Worm (Caenorhabditis elegans): ENCODE results near the gene F22D3.4.

F22D3.4 gene

ce11 chrII:6888661-6889579 is 38.5 kb downstream of the F22D3.4 start:
- TF ChIP-seq tra-4 (tag; optimal IDR thresholded peaks at IDR 0.05) (no peak), scrt-1 (GFP tag; IDR thresholded peaks at IDR 0.05) (no peak), ceh-13 (GFP tag; optimal IDR thresholded peaks at IDR 0.05) (no peak), sea-1 (GFP tag; conservative IDR thresholded peaks at IDR 0.05) (no peak), hmbx-1 (tag; optimal IDR thresholded peaks at IDR 0.05) (no peak), hmg-4 (GFP tag; optimal IDR thresholded peaks at IDR 0.05) (no peak), tbx-11 (GFP tag; IDR thresholded peaks at IDR 0.05) (no peak), flt-1 (GFP tag; IDR thresholded peaks at IDR 0.05) (no peak), aly-1 (tag; optimal IDR thresholded peaks at IDR 0.05) (no peak), F13C5.2 (tag; optimal IDR thresholded peaks at IDR 0.05) (no peak), tbx-37 (GFP tag; conservative IDR thresholded peaks at IDR 0.05) (no peak), ets-7 (tag; optimal IDR thresholded peaks at IDR 0.05) (no peak), ama-1 (optimal IDR thresholded peaks at IDR 0.05) (no peak), B0310.2 (tag; optimal IDR thresholded peaks at IDR 0.05) (no peak)

ce11 chrII:6888211-6888610 is 39.2 kb downstream of the F22D3.4 start:
- TF ChIP-seq ets-7 (tag; optimal IDR thresholded peaks at IDR 0.05), result no peak
- no peak for TF ChIP-seq sea-1 (GFP tag; conservative IDR thresholded peaks at IDR 0.05)
- no peak for TF ChIP-seq tbx-37 (GFP tag; conservative IDR thresholded peaks at IDR 0.05)
- TF ChIP-seq aly-1 (tag; optimal IDR thresholded peaks at IDR 0.05), result no peak
- TF ChIP-seq scrt-1 (GFP tag; IDR thresholded peaks at IDR 0.05), result no peak
- TF ChIP-seq ama-1 (optimal IDR thresholded peaks at IDR 0.05), result no peak
- no peak for TF ChIP-seq hnd-1 (tag; optimal IDR thresholded peaks at IDR 0.05)
- no peak for TF ChIP-seq F13C5.2 (tag; optimal IDR thresholded peaks at IDR 0.05)
- no peak for TF ChIP-seq ceh-13 (GFP tag; optimal IDR thresholded peaks at IDR 0.05)
- TF ChIP-seq pes-1 (GFP tag; IDR thresholded peaks at IDR 0.05), result no peak
- no peak for TF ChIP-seq hmbx-1 (tag; optimal IDR thresholded peaks at IDR 0.05)
- no peak for TF ChIP-seq tra-4 (tag; optimal IDR thresholded peaks at IDR 0.05)
- TF ChIP-seq tbx-11 (GFP tag; IDR thresholded peaks at IDR 0.05), result no peak

ce11 chrII:6887319-6888005 is 39.9 kb downstream of the F22D3.4 start, which contains the start of gene pmp-2:
pmp-2 (minus strand) TSS chrII:6887805.
- TF ChIP-seq F13C5.2 (tag; optimal IDR thresholded peaks at IDR 0.05) (no peak), pes-1 (GFP tag; IDR thresholded peaks at IDR 0.05) (no peak), tra-4 (tag; optimal IDR thresholded peaks at IDR 0.05) (no peak), ceh-36 (tag; optimal IDR thresholded peaks at IDR 0.05) (no peak), flt-1 (GFP tag; IDR thresholded peaks at IDR 0.05) (no peak), B0310.2 (tag; optimal IDR thresholded peaks at IDR 0.05) (no peak), hmg-4 (GFP tag; optimal IDR thresholded peaks at IDR 0.05) (no peak), sea-1 (GFP tag; conservative IDR thresholded peaks at IDR 0.05) (no peak), tbx-11 (GFP tag; IDR thresholded peaks at IDR 0.05) (no peak), ceh-13 (GFP tag; optimal IDR thresholded peaks at IDR 0.05) (no peak), aly-1 (tag; optimal IDR thresholded peaks at IDR 0.05) (no peak)

DNA sequence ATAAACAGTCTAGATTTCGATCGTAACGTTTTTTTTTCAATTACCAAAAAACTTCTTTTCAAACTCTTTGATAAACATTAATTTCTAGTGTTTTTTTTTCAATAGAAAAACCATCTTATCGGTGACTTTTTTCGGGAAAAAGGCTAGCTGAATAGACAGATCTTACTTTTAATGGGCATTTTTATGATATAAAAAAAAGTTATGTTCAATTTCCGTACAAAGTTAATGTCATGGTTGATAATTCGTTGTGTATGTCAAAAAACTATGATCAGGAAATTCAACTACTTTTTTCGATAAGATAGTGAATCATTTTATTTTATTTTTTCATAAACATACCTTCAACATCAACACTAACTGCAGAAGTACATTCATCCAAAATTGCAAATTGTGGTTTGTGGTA is 42.8 kb downstream of the F22D3.4 start:
- TF ChIP-seq hmbx-1 (tag; optimal IDR thresholded peaks at IDR 0.05), result no peak
- TF ChIP-seq hmg-4 (GFP tag; optimal IDR thresholded peaks at IDR 0.05), result no peak
- TF ChIP-seq pes-1 (GFP tag; IDR thresholded peaks at IDR 0.05), result no peak
- no peak for TF ChIP-seq tbx-11 (GFP tag; IDR thresholded peaks at IDR 0.05)

DNA sequence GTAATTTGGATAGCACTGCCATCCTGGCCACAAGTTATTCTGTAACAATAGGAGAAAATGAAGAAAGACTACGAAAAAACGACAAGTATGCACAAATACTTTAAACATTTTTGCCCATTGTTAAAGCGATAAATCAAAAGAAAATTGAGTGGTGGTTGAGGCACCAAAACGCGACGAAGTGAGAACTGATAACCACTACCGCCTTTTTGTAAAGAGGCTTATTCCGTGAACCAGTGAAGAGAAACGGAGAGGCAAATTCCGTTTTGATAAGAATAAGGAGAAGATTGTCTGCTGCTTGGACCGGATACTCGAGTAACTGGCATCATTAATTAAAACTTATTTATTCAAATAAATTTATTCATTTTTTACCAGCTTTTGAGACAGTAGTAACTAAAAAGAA is 43.7 kb downstream of the F22D3.4 start, which contains the start of gene pmp-1:
pmp-1 (minus strand) TSS at position 39 of the 400 bp plus-strand sequence.
- TF ChIP-seq F13C5.2 (tag; optimal IDR thresholded peaks at IDR 0.05), result no peak

ce11 chrII:6882335-6882734 is 45.1 kb downstream of the F22D3.4 start:
- TF ChIP-seq scrt-1 (GFP tag; IDR thresholded peaks at IDR 0.05) (no peak), tra-4 (tag; optimal IDR thresholded peaks at IDR 0.05) (no peak), ets-7 (tag; optimal IDR thresholded peaks at IDR 0.05) (no peak), F13C5.2 (tag; optimal IDR thresholded peaks at IDR 0.05) (no peak), B0310.2 (tag; optimal IDR thresholded peaks at IDR 0.05) (no peak), aly-1 (tag; optimal IDR thresholded peaks at IDR 0.05) (no peak), ceh-13 (GFP tag; optimal IDR thresholded peaks at IDR 0.05) (no peak)

DNA sequence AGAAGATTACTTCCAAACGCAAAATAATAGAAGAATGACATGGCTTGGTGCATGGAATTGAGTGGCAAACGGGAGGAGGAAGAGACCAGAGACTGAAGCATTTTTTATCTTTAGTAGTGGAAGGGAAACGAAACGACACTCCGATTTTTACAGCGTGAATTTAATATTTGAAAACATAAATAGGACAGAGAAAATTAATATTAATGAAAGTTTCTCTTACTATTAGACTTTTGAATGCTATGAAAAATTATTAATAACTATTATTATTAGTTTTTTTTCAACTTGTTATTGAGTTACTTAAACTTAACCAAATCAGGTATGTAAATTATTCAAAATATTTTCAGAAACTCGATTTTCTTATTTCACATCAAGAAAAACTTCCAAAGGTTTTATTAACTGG is 47.3 kb downstream of the F22D3.4 start, which contains the start of gene C44B7.7:
C44B7.7 (minus strand) TSS at position 101 of the 400 bp plus-strand sequence.
- no peak for TF ChIP-seq hmg-4 (GFP tag; optimal IDR thresholded peaks at IDR 0.05)
- no peak for TF ChIP-seq hnd-1 (tag; optimal IDR thresholded peaks at IDR 0.05)
- no peak for TF ChIP-seq pes-1 (GFP tag; IDR thresholded peaks at IDR 0.05)
- no peak for TF ChIP-seq ceh-36 (tag; optimal IDR thresholded peaks at IDR 0.05)
- TF ChIP-seq tra-4 (tag; optimal IDR thresholded peaks at IDR 0.05), result no peak
- TF ChIP-seq scrt-1 (GFP tag; IDR thresholded peaks at IDR 0.05), result no peak

ce11 chrII:6877881-6878280 is 49.5 kb downstream of the F22D3.4 start:
- TF ChIP-seq flt-1 (GFP tag; IDR thresholded peaks at IDR 0.05) (no peak), tra-4 (tag; optimal IDR thresholded peaks at IDR 0.05) (no peak), sea-1 (GFP tag; conservative IDR thresholded peaks at IDR 0.05) (no peak), hmbx-1 (tag; optimal IDR thresholded peaks at IDR 0.05) (no peak), ceh-36 (tag; optimal IDR thresholded peaks at IDR 0.05) (no peak), hnd-1 (tag; optimal IDR thresholded peaks at IDR 0.05) (no peak), F13C5.2 (tag; optimal IDR thresholded peaks at IDR 0.05) (no peak), B0310.2 (tag; optimal IDR thresholded peaks at IDR 0.05) (no peak), ama-1 (optimal IDR thresholded peaks at IDR 0.05) (no peak), ceh-13 (GFP tag; optimal IDR thresholded peaks at IDR 0.05) (no peak), pes-1 (GFP tag; IDR thresholded peaks at IDR 0.05) (no peak), tbx-37 (GFP tag; conservative IDR thresholded peaks at IDR 0.05) (no peak), hmg-4 (GFP tag; optimal IDR thresholded peaks at IDR 0.05) (no peak)
